Worm (Caenorhabditis elegans): ENCODE results near the gene F49C5.7.

Gene F49C5.7

DNA sequence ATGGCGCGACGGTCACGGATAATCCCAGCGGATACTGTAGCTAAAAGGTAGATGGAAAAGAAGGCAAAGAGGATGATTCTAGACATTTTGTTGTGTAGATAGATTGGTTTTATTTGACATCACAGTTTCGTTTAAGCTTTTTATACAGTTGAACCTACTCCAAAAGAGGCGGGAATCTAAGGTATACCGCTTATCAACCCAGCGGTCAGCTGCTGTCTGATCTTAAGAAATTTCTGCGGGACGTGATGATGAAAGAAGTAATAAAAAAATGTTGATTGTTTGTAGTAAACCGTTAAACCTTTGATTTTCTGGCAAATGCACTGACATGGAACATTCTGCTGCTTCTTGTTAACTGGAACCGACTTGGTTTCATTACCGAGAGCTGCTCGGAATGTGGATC is 50.1 kb downstream of the F49C5.7 start, which contains the start of gene nspe-6:
TSS of gene nspe-6 (minus strand) at position 101 of the 400 bp plus-strand sequence.
- TF ChIP-seq ama-1 (optimal IDR thresholded peaks at IDR 0.05) (no peak), hmg-4 (GFP tag; optimal IDR thresholded peaks at IDR 0.05) (no peak), sea-1 (GFP tag; conservative IDR thresholded peaks at IDR 0.05) (no peak), tbx-37 (GFP tag; conservative IDR thresholded peaks at IDR 0.05) (no peak), F13C5.2 (tag; optimal IDR thresholded peaks at IDR 0.05) (no peak), ets-7 (tag; optimal IDR thresholded peaks at IDR 0.05) (no peak), flt-1 (GFP tag; IDR thresholded peaks at IDR 0.05) (no peak), hnd-1 (tag; optimal IDR thresholded peaks at IDR 0.05) (no peak), ceh-36 (tag; optimal IDR thresholded peaks at IDR 0.05) (no peak), scrt-1 (GFP tag; IDR thresholded peaks at IDR 0.05) (no peak), tbx-11 (GFP tag; IDR thresholded peaks at IDR 0.05) (no peak), B0310.2 (tag; optimal IDR thresholded peaks at IDR 0.05) (no peak), ceh-13 (GFP tag; optimal IDR thresholded peaks at IDR 0.05) (no peak), pes-1 (GFP tag; IDR thresholded peaks at IDR 0.05) (no peak), aly-1 (tag; optimal IDR thresholded peaks at IDR 0.05) (no peak), hmbx-1 (tag; optimal IDR thresholded peaks at IDR 0.05) (no peak), tra-4 (tag; optimal IDR thresholded peaks at IDR 0.05) (no peak)

DNA sequence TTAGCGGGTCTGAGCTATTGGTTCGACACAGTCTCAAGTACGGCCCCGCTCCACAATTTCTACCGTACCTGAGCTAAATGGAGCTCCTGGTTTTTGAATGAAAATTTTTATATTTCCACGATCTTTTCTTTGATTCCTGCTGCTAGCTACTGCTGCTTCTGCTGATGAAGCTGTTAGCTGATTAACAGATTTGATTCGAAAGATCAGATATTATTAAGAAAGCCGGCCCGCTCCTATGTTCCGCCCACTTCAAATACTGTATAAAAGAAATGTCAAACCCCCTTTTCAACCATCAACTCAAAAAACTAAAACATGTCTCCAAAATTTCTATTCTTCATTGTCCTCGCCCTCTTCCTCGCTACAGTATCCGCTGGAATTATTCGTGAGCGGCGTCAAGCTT is 51.6 kb downstream of the F49C5.7 start, which contains the start of gene nspe-3:
TSS of gene nspe-3 (plus strand) at position 301 of the 400 bp plus-strand sequence.
- no peak for TF ChIP-seq ceh-36 (tag; optimal IDR thresholded peaks at IDR 0.05)
- no peak for TF ChIP-seq ceh-13 (GFP tag; optimal IDR thresholded peaks at IDR 0.05)
- no peak for TF ChIP-seq ets-7 (tag; optimal IDR thresholded peaks at IDR 0.05)
